Fruit fly (Drosophila melanogaster) whole organism, embryonic: ENCODE results near the gene GstZ1.

ENCODE experiments used
- Asciz ChIP-seq: fragments of 200-800 bp; sonication (Bioruptor generic); optimal IDR thresholded peaks from 2 replicates; lab custom pipeline; 2017; ENCODE audit warnings: missing biosample characterization, mild to moderate bottlenecking, missing genetic modification characterization, missing genetic modification reagents
- Bgb ChIP-seq: fragments of 200-800 bp; sonication (Bioruptor generic); IDR thresholded peaks from 2 replicates; pipeline ENCODE4 v1.3.6; 2022; ENCODE audit warnings: missing biosample characterization, missing genetic modification characterization; ENCODE audit not compliant: partially characterized antibody
- Blimp-1 ChIP-seq: fragments of 200-800 bp; sonication (Bioruptor generic); optimal IDR thresholded peaks from 3 replicates; lab custom pipeline; 2018; ENCODE audit warnings: missing biosample characterization, missing genetic modification characterization, mild to moderate bottlenecking, moderate library complexity, missing genetic modification reagents
- CG10959 ChIP-seq: fragments of 200-800 bp; sonication (Bioruptor generic); IDR thresholded peaks from 2 replicates; pipeline ENCODE4 v1.3.6; 2022; ENCODE audit warnings: missing biosample characterization, missing genetic modification characterization
- CG12391 ChIP-seq: fragments of 200-800 bp; sonication (Bioruptor generic); optimal IDR thresholded peaks from 3 replicates; lab custom pipeline; 2018; ENCODE audit warnings: missing biosample characterization, mild to moderate bottlenecking, missing genetic modification characterization, moderate library complexity
- CG15479 ChIP-seq: fragments of 200-800 bp; sonication (Bioruptor generic); optimal IDR thresholded peaks from 3 replicates; lab custom pipeline; 2019; ENCODE audit warnings: missing biosample characterization, mild to moderate bottlenecking, missing genetic modification characterization, moderate library complexity
- CG16779 ChIP-seq: fragments of 200-800 bp; sonication (Bioruptor generic); IDR thresholded peaks from 2 replicates; pipeline ENCODE4 v1.3.6; 2022; ENCODE audit warnings: missing biosample characterization, missing genetic modification characterization
- CG17359 ChIP-seq: fragments of 200-800 bp; sonication (Bioruptor generic); optimal IDR thresholded peaks from 3 replicates; lab custom pipeline; 2018; ENCODE audit warnings: missing biosample characterization, mild to moderate bottlenecking, missing genetic modification characterization, moderate library complexity
- CG18764 ChIP-seq: fragments of 200-800 bp; sonication (Bioruptor generic); optimal IDR thresholded peaks from 3 replicates; lab custom pipeline; 2016; ENCODE audit warnings: missing biosample characterization, missing genetic modification characterization
- CG2199 ChIP-seq: fragments of 200-800 bp; sonication (Bioruptor generic); IDR thresholded peaks from 3 replicates; pipeline ENCODE4 v1.3.6; 2022; ENCODE audit warnings: missing biosample characterization, missing genetic modification characterization
- CG2202 ChIP-seq: fragments of 200-800 bp; sonication (Bioruptor generic); optimal IDR thresholded peaks from 2 replicates; lab custom pipeline; 2018; ENCODE audit warnings: missing biosample characterization, mild to moderate bottlenecking, missing genetic modification characterization
- CG2712 ChIP-seq: fragments of 200-800 bp; optimal IDR thresholded peaks from 3 replicates; lab custom pipeline; 2019; ENCODE audit warnings: missing biosample characterization, mild to moderate bottlenecking, missing genetic modification characterization, moderate library complexity
- CG34376 ChIP-seq: fragments of 200-800 bp; sonication (Bioruptor generic); optimal IDR thresholded peaks from 2 replicates; lab custom pipeline; 2018; ENCODE audit warnings: missing biosample characterization, mild to moderate bottlenecking, missing genetic modification characterization
- CG5953 ChIP-seq: fragments of 200-800 bp; sonication (Bioruptor generic); IDR thresholded peaks from 2 replicates; pipeline ENCODE4 v1.3.6; 2022; ENCODE audit warnings: missing biosample characterization, missing genetic modification characterization
- CG7839 ChIP-seq: fragments of 200-800 bp; sonication (Bioruptor generic); optimal IDR thresholded peaks from 3 replicates; lab custom pipeline; 2018; ENCODE audit warnings: missing biosample characterization, mild to moderate bottlenecking, missing genetic modification characterization, moderate library complexity
- CG8359 ChIP-seq: fragments of 200-800 bp; sonication (Bioruptor generic); optimal IDR thresholded peaks from 2 replicates; lab custom pipeline; 2017; ENCODE audit warnings: missing biosample characterization, mild to moderate bottlenecking, missing genetic modification characterization, borderline replicate concordance
- CG8924 ChIP-seq: fragments of 200-800 bp; optimal IDR thresholded peaks from 3 replicates; lab custom pipeline; 2019; ENCODE audit warnings: missing biosample characterization, mild to moderate bottlenecking, missing genetic modification characterization, moderate library complexity
- Drgx ChIP-seq: fragments of 200-800 bp; sonication (Bioruptor generic); IDR thresholded peaks from 2 replicates; pipeline ENCODE4 v1.3.6; 2022; ENCODE audit warnings: missing biosample characterization, missing genetic modification characterization
- Ets65A ChIP-seq: fragments of 200-800 bp; sonication (Bioruptor generic); peaks from one replicate; lab custom pipeline; 2016; ENCODE audit warnings: missing biosample characterization, missing genetic modification characterization
- Jarid2 ChIP-seq: fragments of 200-800 bp; sonication (Bioruptor generic); optimal IDR thresholded peaks from 3 replicates; lab custom pipeline; 2017; ENCODE audit warnings: mild to moderate bottlenecking, missing biosample characterization, missing genetic modification reagents, missing genetic modification characterization
- Kr ChIP-seq: fragments of 200-800 bp; sonication (Bioruptor generic); optimal IDR thresholded peaks from 2 replicates; lab custom pipeline; 2017; ENCODE audit warnings: missing biosample characterization, mild to moderate bottlenecking, missing genetic modification characterization
- MBD-R2 ChIP-seq: fragments of 200-800 bp; sonication (Bioruptor generic); IDR thresholded peaks from 2 replicates; pipeline ENCODE4 v1.3.6; 2022; ENCODE audit warnings: missing biosample characterization, missing genetic modification characterization
- Med ChIP-seq: fragments of 200-800 bp; sonication (Bioruptor generic); peaks from one replicate; lab custom pipeline; 2016; ENCODE audit warnings: missing biosample characterization, missing genetic modification characterization, mild to moderate bottlenecking, inconsistent platforms, moderate library complexity
- Mes4 ChIP-seq: fragments of 200-800 bp; sonication (Bioruptor generic); optimal IDR thresholded peaks from 2 replicates; lab custom pipeline; 2016; ENCODE audit warnings: missing biosample characterization, missing genetic modification characterization
- Oli ChIP-seq: fragments of 200-800 bp; sonication (Bioruptor generic); optimal IDR thresholded peaks from 2 replicates; lab custom pipeline; 2018; ENCODE audit warnings: missing biosample characterization, mild to moderate bottlenecking, missing genetic modification characterization, moderate library complexity
- Pdp1 ChIP-seq, 2 experiments: fragments of 200-800 bp; sonication (Bioruptor generic); optimal IDR thresholded peaks; 3 replicates each; lab custom pipeline; 2016; ENCODE audit warnings: missing biosample characterization in 2 of 2, missing genetic modification characterization in 2 of 2, mild to moderate bottlenecking in 1 of 2, moderate library complexity in 1 of 2
- Sox102F ChIP-seq: fragments of 200-800 bp; sonication (Bioruptor generic); optimal IDR thresholded peaks from 2 replicates; lab custom pipeline; 2018; ENCODE audit warnings: missing biosample characterization, mild to moderate bottlenecking, missing genetic modification characterization, moderate library complexity
- Trl ChIP-seq, 3 experiments: fragments of >200 bp in 2 of 3; fragments of 200-800 bp in 1 of 3; sonication (Bioruptor generic) in 1 of 3; optimal IDR thresholded peaks; 2 replicates in 1 of 3; 3 replicates in 2 of 3; lab custom pipeline; 2016 to 2017; ENCODE audit warnings: missing biosample characterization in 1 of 3, missing genetic modification characterization in 1 of 3
- Xrp1 ChIP-seq: fragments of 200-800 bp; sonication (Bioruptor generic); IDR thresholded peaks from 2 replicates; pipeline ENCODE4 v1.3.6; 2022; ENCODE audit warnings: missing biosample characterization, missing genetic modification characterization
- abd-A ChIP-seq: fragments of 200-800 bp; sonication (Bioruptor generic); optimal IDR thresholded peaks from 3 replicates; lab custom pipeline; 2019; ENCODE audit warnings: missing biosample characterization, mild to moderate bottlenecking, missing genetic modification characterization, moderate library complexity
- ci ChIP-seq: fragments of 200-800 bp; sonication (Bioruptor generic); IDR thresholded peaks from 3 replicates; pipeline ENCODE4 v1.3.6; 2022; ENCODE audit warnings: missing biosample characterization, missing genetic modification characterization
- crol ChIP-seq: fragments of 200-800 bp; sonication (Bioruptor generic); IDR thresholded peaks from 2 replicates; pipeline ENCODE4 v1.3.6; 2022; ENCODE audit warnings: missing biosample characterization, missing genetic modification characterization
- ewg ChIP-seq: fragments of 200-800 bp; sonication (Bioruptor generic); optimal IDR thresholded peaks from 3 replicates; lab custom pipeline; 2017; ENCODE audit warnings: mild to moderate bottlenecking, missing biosample characterization, missing genetic modification reagents, missing genetic modification characterization
- her ChIP-seq: fragments of 200-800 bp; sonication (Bioruptor generic); optimal IDR thresholded peaks from 2 replicates; lab custom pipeline; 2016; ENCODE audit warnings: missing biosample characterization, missing genetic modification characterization
- kah ChIP-seq: fragments of 200-800 bp; sonication (Bioruptor generic); optimal IDR thresholded peaks from 2 replicates; lab custom pipeline; 2018; ENCODE audit warnings: missing biosample characterization, mild to moderate bottlenecking, missing genetic modification characterization
- lab ChIP-seq: fragments of 200-800 bp; sonication (Bioruptor generic); optimal IDR thresholded peaks from 3 replicates; lab custom pipeline; 2017; ENCODE audit warnings: missing biosample characterization, missing genetic modification characterization, mild to moderate bottlenecking, moderate library complexity, missing genetic modification reagents
- lmd ChIP-seq: fragments of 200-800 bp; sonication (Bioruptor generic); IDR thresholded peaks from 2 replicates; pipeline ENCODE4 v1.3.6; 2022; ENCODE audit warnings: missing biosample characterization, missing genetic modification characterization
- mam ChIP-seq: fragments of 200-800 bp; sonication (Bioruptor generic); optimal IDR thresholded peaks from 3 replicates; lab custom pipeline; 2016; ENCODE audit warnings: missing biosample characterization, missing genetic modification characterization
- pho ChIP-seq: fragments of 200-800 bp; sonication (Bioruptor generic); optimal IDR thresholded peaks from 2 replicates; lab custom pipeline; 2016; ENCODE audit warnings: missing biosample characterization, missing genetic modification characterization
- phol ChIP-seq: fragments of 200-800 bp; sonication (Bioruptor generic); optimal IDR thresholded peaks from 3 replicates; lab custom pipeline; 2018; ENCODE audit warnings: missing biosample characterization, mild to moderate bottlenecking, missing genetic modification characterization, moderate library complexity
- psq ChIP-seq: fragments of 200-800 bp; sonication (Bioruptor generic); optimal IDR thresholded peaks from 2 replicates; lab custom pipeline; 2017; ENCODE audit warnings: missing biosample characterization, missing genetic modification characterization
- row ChIP-seq: fragments of 200-800 bp; sonication (Bioruptor generic); IDR thresholded peaks from 3 replicates; pipeline ENCODE4 v1.3.6; 2022; ENCODE audit warnings: missing biosample characterization, missing genetic modification characterization
- so ChIP-seq: fragments of 200-800 bp; sonication (Bioruptor generic); IDR thresholded peaks from 3 replicates; pipeline ENCODE4 v1.3.6; 2022; ENCODE audit warnings: missing biosample characterization, missing genetic modification characterization
- sr ChIP-seq: fragments of 200-800 bp; sonication (Bioruptor generic); IDR thresholded peaks from 3 replicates; pipeline ENCODE4 v1.3.6; 2022; ENCODE audit warnings: missing biosample characterization, missing genetic modification characterization
- usp ChIP-seq: fragments of >200 bp; optimal IDR thresholded peaks from 2 replicates; lab custom pipeline; 2017; ENCODE audit warnings: missing biosample characterization, missing genetic modification characterization
- vvl ChIP-seq: fragments of 200-800 bp; sonication (Bioruptor generic); IDR thresholded peaks from 2 replicates; pipeline ENCODE4 v1.3.6; 2022; ENCODE audit warnings: missing biosample characterization, missing genetic modification characterization
- zf30C ChIP-seq: fragments of 200-800 bp; sonication (Bioruptor generic); optimal IDR thresholded peaks from 3 replicates; lab custom pipeline; 2018; ENCODE audit warnings: missing biosample characterization, mild to moderate bottlenecking, missing genetic modification characterization
- zfh1 ChIP-seq: fragments of 200-800 bp; sonication (Bioruptor generic); IDR thresholded peaks from 3 replicates; pipeline ENCODE4 v1.3.6; 2022; ENCODE audit warnings: missing biosample characterization, missing genetic modification characterization

Gene GstZ1

DNA sequence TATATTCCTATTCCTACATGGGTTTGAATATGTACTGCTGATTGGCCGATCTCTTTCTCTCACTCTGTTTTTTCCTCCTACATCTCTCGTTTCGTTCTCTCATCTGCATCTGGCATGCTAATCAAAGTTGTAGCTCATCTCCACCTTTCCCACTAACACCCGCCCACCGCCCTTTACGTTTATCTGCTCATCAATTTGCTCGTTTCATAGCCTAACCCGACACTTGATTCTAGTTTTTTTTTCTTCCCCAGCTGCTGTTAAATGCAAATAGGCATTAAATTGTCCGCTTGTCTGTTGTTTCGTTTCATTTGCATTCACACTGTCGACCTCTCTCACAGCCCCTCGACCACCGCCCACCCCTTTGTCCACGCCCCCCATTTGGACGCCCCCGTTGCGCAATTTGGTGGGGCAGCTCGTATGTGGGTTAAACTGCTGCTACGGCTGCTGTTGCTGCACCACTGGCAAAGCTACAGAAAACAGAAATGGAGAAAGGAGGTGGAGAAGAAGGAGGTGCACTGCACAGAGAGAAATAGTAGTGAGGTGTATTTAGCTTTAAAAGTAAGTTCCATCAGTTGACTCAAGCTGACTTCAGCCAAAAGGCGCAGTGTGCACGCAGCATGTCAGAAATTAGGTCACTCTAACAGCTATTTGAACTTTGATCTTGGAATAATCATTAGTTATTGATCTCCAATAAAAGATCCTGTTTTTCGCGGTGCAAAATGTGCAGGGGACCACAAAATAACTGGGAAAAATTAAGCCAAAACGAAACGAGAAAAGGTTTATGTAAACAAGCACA is 35.7 kb downstream of the GstZ1 start:
- TF ChIP-seq lab (GFP tag; lab: Kevin White, UChicago) (peak; percentile 20), Sox102F (peak; percentile 44), MBD-R2 (GFP tag; lab: Robert Waterston, UW) (no peak), CG2712 (peak; percentile 9), lmd (GFP tag; lab: Robert Waterston, UW) (peak; percentile 40; the same call in 1 of the 2 replicates), Asciz (GFP tag; lab: Kevin White, UChicago) (peak; percentile 8), CG34376 (GFP tag; lab: Kevin White, UChicago) (no peak), CG8359 (no peak), so (GFP tag; lab: Robert Waterston, UW) (no peak; the same call in 2 of the 3 replicates), Xrp1 (GFP tag; lab: Robert Waterston, UW) (peak; percentile 45; the same call in 1 of the 2 replicates), crol (peak; percentile 75), mam (GFP tag; lab: Kevin White, UChicago) (no peak), Pdp1 (GFP tag; optimal IDR thresholded peaks at IDR 0.05; lab: Kevin White, UChicago) (peak in 1 of 2 experiments; percentile 17), zf30C (GFP tag; lab: Kevin White, UChicago) (no peak), Jarid2 (GFP tag; lab: Kevin White, UChicago) (no peak), Ets65A (GFP tag; lab: Kevin White, UChicago) (peak; percentile 88), phol (tag; lab: Kevin White, UChicago) (peak; percentile 27), Bgb (0 out of 2 replicates have a peak, but pooled peaks have one; percentile 15), CG8924 (no peak), Med (peak; percentile 74), ewg (no peak), row (GFP tag; lab: Robert Waterston, UW) (peak; percentile 41; the same call in 2 of the 3 replicates), CG16779 (GFP tag; lab: Robert Waterston, UW) (peak; percentile 53; the same call in 1 of the 2 replicates), CG12391 (tag; lab: Kevin White, UChicago) (no peak), her (GFP tag; lab: Kevin White, UChicago) (no peak), CG10959 (GFP tag; lab: Robert Waterston, UW) (no peak), CG17359 (peak; percentile 49), Kr (no peak), CG15479 (GFP tag; lab: Kevin White, UChicago) (no peak), Mes4 (no peak), abd-A (peak; percentile 34), Oli (tag; lab: Kevin White, UChicago) (peak; percentile 31), Blimp-1 (peak; percentile 17), CG18764 (GFP tag; lab: Kevin White, UChicago) (no peak), Drgx (GFP tag; lab: Robert Waterston, UW) (peak; percentile 59), CG7839 (tag; lab: Kevin White, UChicago) (peak; percentile 4), psq (GFP tag; lab: Kevin White, UChicago) (no peak), CG2199 (0 out of 3 replicates have a peak, but pooled peaks have one; percentile 23), Trl (optimal IDR thresholded peaks at IDR 0.05; lab: Kevin White, UChicago) (peak; percentile 7 to 17), Trl (GFP tag; optimal IDR thresholded peaks at IDR 0.05; lab: Kevin White, UChicago) (no peak), vvl (peak; percentile 52; the same call in 1 of the 2 replicates), kah (GFP tag; lab: Kevin White, UChicago) (no peak), ci (peak; percentile 66; the same call in 1 of the 3 replicates), usp (GFP tag; lab: Kevin White, UChicago) (no peak), zfh1 (GFP tag; lab: Robert Waterston, UW) (peak; percentile 50; the same call in 1 of the 3 replicates), CG2202 (tag; lab: Kevin White, UChicago) (no peak), CG5953 (GFP tag; lab: Robert Waterston, UW) (no peak), sr (peak; percentile 40; the same call in 1 of the 3 replicates), pho (GFP tag; lab: Kevin White, UChicago) (no peak)
